Fruit fly (Drosophila melanogaster) whole organism, prepupa: ENCODE data around the gene CG45486.

ENCODE experiments used
- CG16779 ChIP-seq: fragments of 200-800 bp; sonication (Bioruptor generic); optimal IDR thresholded peaks from 3 replicates; lab custom pipeline; 2017; ENCODE audit warnings: missing biosample characterization, mild to moderate bottlenecking, missing genetic modification characterization
- Lpt ChIP-seq: fragments of 200-800 bp; sonication (Bioruptor generic); optimal IDR thresholded peaks from 3 replicates; lab custom pipeline; 2016; ENCODE audit warnings: missing biosample characterization, missing genetic modification characterization
- pdm3 ChIP-seq: fragments of 200-800 bp; sonication (Bioruptor generic); optimal IDR thresholded peaks from 3 replicates; lab custom pipeline; 2016; ENCODE audit warnings: missing biosample characterization, missing genetic modification characterization
- svp ChIP-seq: fragments of 200-800 bp; sonication (Bioruptor generic); peaks from one replicate; lab custom pipeline; 2016; ENCODE audit warnings: missing biosample characterization, missing genetic modification characterization
- vri ChIP-seq: fragments of 200-800 bp; sonication (Bioruptor generic); optimal IDR thresholded peaks from 3 replicates; lab custom pipeline; 2016; ENCODE audit warnings: missing biosample characterization, mild to moderate bottlenecking, missing genetic modification characterization

DNA sequence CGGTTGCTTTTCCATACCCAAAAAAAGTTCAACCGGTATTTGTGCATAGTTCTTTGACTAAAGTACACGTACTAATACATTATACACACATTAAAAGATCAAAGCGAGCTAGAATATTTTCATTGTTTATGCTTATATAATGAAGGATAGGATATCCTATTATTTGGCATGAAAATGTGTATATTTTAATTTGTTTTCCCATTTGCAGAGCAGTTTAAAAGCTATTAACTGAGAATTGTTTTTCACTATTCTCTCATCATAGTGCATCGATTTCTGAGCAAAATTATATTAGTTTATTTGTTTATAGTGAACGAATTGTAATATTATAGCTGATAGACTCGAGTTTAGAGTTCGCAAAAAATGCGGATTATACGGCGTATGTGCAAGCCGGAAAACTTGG, 23.4 kb downstream of the CG45486 start:
- TF ChIP-seq Lpt (GFP tag; lab: Kevin White, UChicago) (no peak), pdm3 (GFP tag; lab: Kevin White, UChicago) (no peak), svp (GFP tag; lab: Kevin White, UChicago) (no peak), CG16779 (tag; lab: Kevin White, UChicago) (no peak), vri (GFP tag; lab: Kevin White, UChicago) (no peak)
